Fruit fly (Drosophila melanogaster): ENCODE data around the gene IKKepsilon.

Gene IKKepsilon

dm6 chr2L:20716712-20717111 is 40.9 kb downstream of the IKKepsilon start (continued):
- TF ChIP-seq CG11762 (GFP tag; optimal IDR thresholded peaks at IDR 0.05; ENCODE audit: insufficient read depth) = no peak
- TF ChIP-seq vri (GFP tag; optimal IDR thresholded peaks at IDR 0.05) = no peak
- TF ChIP-seq svp (GFP tag) = no peak
- no peak for TF ChIP-seq fd59A (GFP tag; optimal IDR thresholded peaks at IDR 0.05)
- no peak for TF ChIP-seq CG8319 (GFP tag; optimal IDR thresholded peaks at IDR 0.05)
- peak; percentile 75 for TF ChIP-seq Hr4 (GFP tag; optimal IDR thresholded peaks at IDR 0.05)
- no peak for TF ChIP-seq ss (GFP tag; optimal IDR thresholded peaks at IDR 0.05)
- TF ChIP-seq CG6792 (GFP tag; optimal IDR thresholded peaks at IDR 0.05) = no peak
- no peak for TF ChIP-seq CG6854 (GFP tag; optimal IDR thresholded peaks at IDR 0.05)
- peak; percentile 31 for TF ChIP-seq CG10631 (GFP tag; optimal IDR thresholded peaks at IDR 0.05)
- no peak for TF ChIP-seq CG16779 (tag; optimal IDR thresholded peaks at IDR 0.05)
- TF ChIP-seq Eip93F (GFP tag; optimal IDR thresholded peaks at IDR 0.05) = no peak
- TF ChIP-seq fd85E (GFP tag; optimal IDR thresholded peaks at IDR 0.05) = no peak
- no peak for TF ChIP-seq CG11902 (GFP tag; optimal IDR thresholded peaks at IDR 0.05)
- peak; percentile 2 for TF ChIP-seq achi (GFP tag; optimal IDR thresholded peaks at IDR 0.05)
- no peak for TF ChIP-seq CG9139 (GFP tag; optimal IDR thresholded peaks at IDR 0.05)
- TF ChIP-seq CG6276 (GFP tag; optimal IDR thresholded peaks at IDR 0.05) = peak; percentile 60
- peak in 1 of 2 experiments; percentile 6 for TF ChIP-seq salr (GFP tag; optimal IDR thresholded peaks at IDR 0.05)
- TF ChIP-seq CG10669 (GFP tag; optimal IDR thresholded peaks at IDR 0.05) = no peak
- no peak for TF ChIP-seq Sox102F (GFP tag; optimal IDR thresholded peaks at IDR 0.05)
- TF ChIP-seq Gug (GFP tag; IDR thresholded peaks at IDR 0.05) = no peak
- no peak for TF ChIP-seq CG3919 (GFP tag; optimal IDR thresholded peaks at IDR 0.05)
- TF ChIP-seq CG6808 (GFP tag; optimal IDR thresholded peaks at IDR 0.05) = no peak
- no peak for TF ChIP-seq esn (GFP tag; optimal IDR thresholded peaks at IDR 0.05)
- TF ChIP-seq CG7368 (GFP tag; optimal IDR thresholded peaks at IDR 0.05) = no peak
- TF ChIP-seq CG15336 (GFP tag; IDR thresholded peaks at IDR 0.05) = peak; percentile 43
- TF ChIP-seq cyc (GFP tag; optimal IDR thresholded peaks at IDR 0.05) = no peak
- no peak for TF ChIP-seq CG1621 (tag; optimal IDR thresholded peaks at IDR 0.05)

DNA sequence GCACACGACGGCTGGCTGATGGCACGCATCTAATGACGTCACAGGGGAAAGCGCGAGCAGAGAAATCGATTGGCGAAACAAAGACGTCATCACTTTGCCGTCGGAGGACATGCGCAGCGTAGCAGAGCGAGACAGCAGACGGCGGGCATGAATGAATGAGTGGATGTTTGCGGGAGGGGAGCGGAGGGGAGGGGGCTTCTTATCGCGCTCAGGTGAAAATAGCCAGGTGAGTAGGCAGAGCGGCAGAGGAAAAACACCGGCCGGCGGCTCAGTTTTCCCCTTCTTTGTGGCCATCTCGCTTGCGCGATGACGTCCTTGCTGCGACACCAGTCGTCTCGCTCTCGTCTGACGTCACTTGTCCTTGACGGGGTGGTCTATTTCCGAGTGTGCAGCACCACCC is 44.2 kb downstream of the IKKepsilon start:
- TF ChIP-seq CG3032 (tag; optimal IDR thresholded peaks at IDR 0.05) = no peak
- TF ChIP-seq spab (GFP tag; optimal IDR thresholded peaks at IDR 0.05) = no peak
- no peak for TF ChIP-seq CG8119 (GFP tag; IDR thresholded peaks at IDR 0.05)
- no peak for TF ChIP-seq eg (GFP tag; IDR thresholded peaks at IDR 0.05)
- TF ChIP-seq acj6 (GFP tag; optimal IDR thresholded peaks at IDR 0.05) = no peak
- TF ChIP-seq net (GFP tag; optimal IDR thresholded peaks at IDR 0.05) = no peak
- no peak for TF ChIP-seq CG11294 (GFP tag; IDR thresholded peaks at IDR 0.05)
- TF ChIP-seq OdsH (GFP tag; optimal IDR thresholded peaks at IDR 0.05) = no peak
- TF ChIP-seq fd85E (GFP tag; optimal IDR thresholded peaks at IDR 0.05) = no peak
- no peak for TF ChIP-seq CG4318 (GFP tag; optimal IDR thresholded peaks at IDR 0.05)
- no peak for TF ChIP-seq CG32006 (GFP tag; optimal IDR thresholded peaks at IDR 0.05)
- TF ChIP-seq CG34406 (GFP tag; optimal IDR thresholded peaks at IDR 0.05) = no peak
- TF ChIP-seq Ets21C (GFP tag; optimal IDR thresholded peaks at IDR 0.05) = no peak
- TF ChIP-seq Lpt (GFP tag; optimal IDR thresholded peaks at IDR 0.05) = no peak
- no peak for TF ChIP-seq CG10669 (GFP tag; optimal IDR thresholded peaks at IDR 0.05)
- no peak for TF ChIP-seq topi (GFP tag; optimal IDR thresholded peaks at IDR 0.05)

Data from whole organism, prepupa.